Worm (Caenorhabditis elegans): ENCODE data around the gene C40C9.3.

The C40C9.3 gene

DNA sequence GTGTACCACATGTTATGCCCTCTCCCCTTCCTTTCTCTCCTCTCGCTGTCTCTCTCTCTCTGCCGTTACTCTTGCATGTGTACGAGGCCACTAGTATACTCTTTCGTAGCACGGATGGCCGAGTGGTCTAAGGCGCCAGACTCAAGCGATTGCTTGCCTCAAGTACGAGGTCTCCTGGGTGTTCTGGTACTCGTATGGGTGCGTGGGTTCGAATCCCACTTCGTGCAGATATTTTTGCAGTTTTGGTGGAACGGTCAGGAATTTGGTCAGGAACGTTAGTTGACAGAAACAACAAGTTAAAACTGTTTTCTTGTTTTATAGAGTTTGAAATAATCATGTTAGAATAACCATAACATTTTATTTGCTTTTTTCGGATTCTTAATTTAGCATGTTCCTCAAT is 18.0 kb downstream of the C40C9.3 start (continued):
- peak; percentile 81 for TF ChIP-seq F57C9.4 (tag; optimal IDR thresholded peaks at IDR 0.05)
- TF ChIP-seq madf-6 (GFP tag; IDR thresholded peaks at IDR 0.05) = peak; percentile 77; the same call in 1 of the 2 replicates
- TF ChIP-seq lin-35 (GFP tag; optimal IDR thresholded peaks at IDR 0.05) = peak in 1 of 3 experiments; percentile 84
- TF ChIP-seq C17E4.6 (GFP tag; IDR thresholded peaks at IDR 0.05) = peak; percentile 71; the same call in 1 of the 2 replicates
- TF ChIP-seq dox-1 (GFP tag; IDR thresholded peaks at IDR 0.05) = peak; percentile 93
- TF ChIP-seq egrh-3 (GFP tag; IDR thresholded peaks at IDR 0.05) = peak; percentile 75
- TF ChIP-seq C06A6.2 (GFP tag; conservative IDR thresholded peaks at IDR 0.05) = peak; percentile 55; the same call in 1 of the 2 replicates
- TF ChIP-seq B0336.3 (GFP tag; IDR thresholded peaks at IDR 0.05) = peak; percentile 89
- peak; percentile 89 for TF ChIP-seq attf-5 (GFP tag; optimal IDR thresholded peaks at IDR 0.05)
- TF ChIP-seq sea-2 (GFP tag; IDR thresholded peaks at IDR 0.05) = peak; percentile 89
- peak; percentile 96 for TF ChIP-seq nhr-120 (GFP tag; IDR thresholded peaks at IDR 0.05)
- peak; percentile 92 for TF ChIP-seq ztf-25 (GFP tag; IDR thresholded peaks at IDR 0.05)
- 0 out of 2 replicates have a peak, but pooled peaks have one; percentile 40 for TF ChIP-seq Y53F4B.3 (GFP tag; IDR thresholded peaks at IDR 0.05)
- peak; percentile 93 for TF ChIP-seq ceh-40 (GFP tag; IDR thresholded peaks at IDR 0.05)
- peak; percentile 94 for TF ChIP-seq athp-1 (tag; optimal IDR thresholded peaks at IDR 0.05)
- peak; percentile 96 for TF ChIP-seq ets-4 (GFP tag; optimal IDR thresholded peaks at IDR 0.05)
- peak; percentile 97 for TF ChIP-seq fkh-3 (tag; optimal IDR thresholded peaks at IDR 0.05)
- TF ChIP-seq ceh-100 (GFP tag; IDR thresholded peaks at IDR 0.05) = peak; percentile 78
- peak; percentile 60 for TF ChIP-seq nhr-80 (tag; optimal IDR thresholded peaks at IDR 0.05)
- TF ChIP-seq dpl-1 (GFP tag; optimal IDR thresholded peaks at IDR 0.05) = peak; percentile 12
- TF ChIP-seq snpc-1.1 (tag; optimal IDR thresholded peaks at IDR 0.05; ENCODE audit: insufficient read depth) = peak; percentile 74
- TF ChIP-seq let-526 (GFP tag; IDR thresholded peaks at IDR 0.05) = peak; percentile 82
- 0 out of 2 replicates have a peak, but pooled peaks have one; percentile 86 for TF ChIP-seq lag-1 (GFP tag; IDR thresholded peaks at IDR 0.05)
- peak; percentile 87 for TF ChIP-seq K12H6.12 (tag; optimal IDR thresholded peaks at IDR 0.05)
- peak; percentile 80; the same call in 1 of the 2 replicates for TF ChIP-seq attf-6 (GFP tag; IDR thresholded peaks at IDR 0.05)
- peak; percentile 99 for TF ChIP-seq lin-26 (GFP tag; IDR thresholded peaks at IDR 0.05)
- TF ChIP-seq K11D2.4 (GFP tag; IDR thresholded peaks at IDR 0.05) = peak; percentile 82
- TF ChIP-seq zim-3 (tag; optimal IDR thresholded peaks at IDR 0.05) = peak; percentile 97
- TF ChIP-seq F49E8.2 (tag; optimal IDR thresholded peaks at IDR 0.05; ENCODE audit: insufficient read depth) = no peak
- TF ChIP-seq mxl-1 (tag; optimal IDR thresholded peaks at IDR 0.05) = peak; percentile 97
- TF ChIP-seq pha-4 (tag; optimal IDR thresholded peaks at IDR 0.05) = no peak
- peak; percentile 79 for TF ChIP-seq F57A8.1 (GFP tag; optimal IDR thresholded peaks at IDR 0.05)
- peak; percentile 81 for TF ChIP-seq tlf-1 (GFP tag; optimal IDR thresholded peaks at IDR 0.05)
- TF ChIP-seq F55B11.4 (tag; optimal IDR thresholded peaks at IDR 0.05; ENCODE audit: borderline replicate concordance, insufficient read depth) = no peak
- TF ChIP-seq ceh-91 (GFP tag; IDR thresholded peaks at IDR 0.05) = no peak
- TF ChIP-seq ceh-27 (GFP tag; optimal IDR thresholded peaks at IDR 0.05) = peak; percentile 96
- TF ChIP-seq snpc-3.4 (tag; optimal IDR thresholded peaks at IDR 0.05) = peak; percentile 86
- TF ChIP-seq rcor-1 (GFP tag; IDR thresholded peaks at IDR 0.05) = peak; percentile 94
- 0 out of 2 replicates have a peak, but pooled peaks have one; percentile 68 for TF ChIP-seq ceh-58 (GFP tag; IDR thresholded peaks at IDR 0.05)
- TF ChIP-seq mel-28 (tag; optimal IDR thresholded peaks at IDR 0.05; ENCODE audit: borderline replicate concordance) = peak; percentile 54
- TF ChIP-seq D2030.7 (GFP tag; IDR thresholded peaks at IDR 0.05) = peak; percentile 89
- peak; percentile 85 for TF ChIP-seq snpc-4 (GFP tag; optimal IDR thresholded peaks at IDR 0.05)
- peak in 3 of 4 experiments; percentile 82 to 87 (median 84) for TF ChIP-seq snpc-4 (tag; optimal IDR thresholded peaks at IDR 0.05)
- peak; percentile 76 for TF ChIP-seq mcd-1 (GFP tag; IDR thresholded peaks at IDR 0.05)
- peak; percentile 97 for TF ChIP-seq cebp-2 (GFP tag; IDR thresholded peaks at IDR 0.05)
- no peak for TF ChIP-seq unc-62 (GFP tag; optimal IDR thresholded peaks at IDR 0.05)
- peak; percentile 96 for TF ChIP-seq nfyb-1 (GFP tag; IDR thresholded peaks at IDR 0.05)
- TF ChIP-seq Y56A3A.18 (GFP tag; IDR thresholded peaks at IDR 0.05) = peak; percentile 97

All from whole organism, young adult.